Worm (Caenorhabditis elegans) whole organism, dauer: Measurements from ENCODE around the gene ZK688.4.

Experiments used
- unc-62 ChIP-seq: sonication (generic microtip); optimal IDR thresholded peaks from 2 replicates; lab custom pipeline; 2017; ENCODE audit warnings: missing biosample characterization, missing genetic modification reagents, missing genetic modification characterization

ZK688.4 gene

DNA sequence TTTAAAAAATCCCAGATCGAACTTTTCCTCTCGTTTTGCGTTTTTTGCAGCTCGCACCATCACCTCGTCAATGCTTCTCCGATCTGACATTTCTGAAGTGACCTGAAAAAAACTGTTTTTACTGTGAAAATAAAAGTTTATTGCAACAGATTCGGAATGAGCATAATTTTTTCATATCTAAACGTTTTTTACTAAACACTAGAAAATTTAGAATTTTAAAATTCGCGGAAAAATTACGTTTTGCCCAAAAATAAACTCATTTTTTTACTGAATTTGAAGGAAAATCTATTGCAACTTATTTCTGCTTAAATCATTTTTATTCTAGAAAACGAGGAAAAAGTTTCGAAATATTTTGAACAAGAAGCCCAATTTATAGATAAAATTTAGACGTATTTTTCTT is 11.9 kb upstream of the ZK688.4 start, which contains the start of gene ZK688.9:
TSS of gene ZK688.9 (minus strand) at position 101 of the 400 bp plus-strand sequence.
- TF ChIP-seq unc-62 (GFP tag; lab: Kevin White, UChicago) = no peak

DNA sequence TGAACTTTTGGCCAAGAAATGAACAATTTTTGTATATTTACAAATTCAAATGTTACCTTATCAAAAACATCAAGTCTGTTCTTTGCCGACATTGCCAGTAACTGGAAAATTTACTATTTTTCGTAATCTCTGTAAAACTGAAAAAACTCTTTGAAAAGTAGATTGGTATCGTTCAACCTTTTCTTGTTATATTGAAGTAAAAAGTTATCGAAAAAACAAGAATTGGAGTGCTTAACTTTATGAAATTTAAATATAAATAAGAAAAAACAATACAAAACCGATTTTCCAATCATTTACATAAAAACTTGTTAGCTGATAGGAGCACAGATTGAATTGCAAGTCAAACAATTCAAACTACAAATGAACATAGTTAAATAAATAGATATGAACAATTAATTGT is 10.0 kb upstream of the ZK688.4 start, which contains the start of gene ZK688.11:
TSS of gene ZK688.11 (minus strand) at position 101 of the 400 bp plus-strand sequence.
- TF ChIP-seq unc-62 (GFP tag; lab: Kevin White, UChicago) = no peak

DNA sequence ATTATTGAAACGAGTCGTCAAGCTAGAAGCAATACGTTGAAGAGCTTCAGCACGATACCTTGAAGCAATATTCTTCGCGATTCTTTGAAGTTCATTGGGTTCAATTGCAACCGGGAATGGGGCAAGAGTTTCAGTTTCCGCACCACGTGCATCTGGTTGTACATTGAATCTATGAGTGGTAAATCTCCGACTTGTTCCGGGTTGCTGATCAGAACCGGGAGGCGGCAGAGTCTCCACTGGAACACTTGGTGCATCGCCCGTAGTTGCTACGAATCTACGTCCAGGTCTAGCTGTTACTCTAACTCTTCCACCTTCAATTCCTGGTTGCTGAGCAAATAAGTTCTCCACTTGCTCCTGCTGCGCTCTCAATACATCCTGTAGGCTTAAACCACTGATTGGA is 5.8 kb upstream of the ZK688.4 start:
- no peak for TF ChIP-seq unc-62 (GFP tag; lab: Kevin White, UChicago)

DNA sequence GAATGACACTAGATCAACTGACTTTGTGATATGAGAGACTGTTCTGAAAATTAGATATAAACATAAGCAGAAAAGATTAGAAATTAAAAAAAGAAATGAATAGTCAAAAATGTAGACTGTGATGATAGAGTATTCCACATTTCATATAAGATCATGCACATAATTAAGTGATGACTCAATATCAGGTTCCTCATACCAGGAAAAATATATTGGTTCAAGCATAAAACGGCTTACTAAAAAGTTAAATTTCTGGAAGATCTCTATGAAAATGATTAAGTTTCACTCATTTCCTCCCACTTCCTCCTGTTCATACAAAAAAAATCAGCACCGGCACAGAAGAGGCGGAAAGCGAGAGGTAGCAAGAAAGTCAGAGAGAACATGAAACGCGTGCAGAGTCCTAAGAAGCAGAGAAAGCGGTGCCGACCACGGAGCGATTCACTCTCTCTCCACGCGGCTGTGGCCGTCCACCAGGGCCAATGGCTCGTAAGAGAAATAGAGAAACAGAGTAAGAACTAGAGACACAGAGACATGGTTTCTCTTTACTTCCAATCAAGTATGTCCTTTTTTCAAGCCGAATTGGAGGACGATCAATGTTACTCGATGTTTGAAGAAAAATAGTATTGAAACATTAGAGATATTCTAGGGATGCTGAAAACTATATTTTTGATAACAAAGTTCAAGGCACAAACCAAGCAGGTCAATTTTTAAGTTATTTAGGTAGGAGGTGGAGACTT is 3.1 kb upstream of the ZK688.4 start, which contains the start of the genes ZK688.5 and fahd-1:
TSS of gene ZK688.5 (minus strand) at position 51 of the 734 bp plus-strand sequence.
TSS of gene fahd-1 (plus strand) at position 684 of the 734 bp plus-strand sequence.
- no peak for TF ChIP-seq unc-62 (GFP tag; lab: Kevin White, UChicago)

DNA sequence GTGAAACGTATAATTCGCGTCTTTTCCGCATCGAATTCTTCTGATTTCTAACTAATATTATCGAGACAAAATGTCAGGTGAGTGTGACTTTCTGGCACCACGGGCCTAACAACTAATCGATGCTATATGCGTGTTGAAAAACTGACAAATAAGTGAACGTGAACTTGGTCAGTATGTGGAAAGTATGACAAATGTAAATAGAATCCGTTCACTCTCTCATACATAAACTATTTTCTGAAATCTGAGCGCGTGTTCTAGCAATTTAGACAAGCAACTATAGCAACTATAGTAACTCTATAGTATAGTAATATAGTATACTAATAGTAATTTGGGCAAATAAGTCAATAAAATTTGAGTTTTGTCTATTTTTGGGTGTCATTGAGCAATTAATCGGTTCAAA is 2.5 kb upstream of the ZK688.4 start:
- no peak for TF ChIP-seq unc-62 (GFP tag; lab: Kevin White, UChicago)

DNA sequence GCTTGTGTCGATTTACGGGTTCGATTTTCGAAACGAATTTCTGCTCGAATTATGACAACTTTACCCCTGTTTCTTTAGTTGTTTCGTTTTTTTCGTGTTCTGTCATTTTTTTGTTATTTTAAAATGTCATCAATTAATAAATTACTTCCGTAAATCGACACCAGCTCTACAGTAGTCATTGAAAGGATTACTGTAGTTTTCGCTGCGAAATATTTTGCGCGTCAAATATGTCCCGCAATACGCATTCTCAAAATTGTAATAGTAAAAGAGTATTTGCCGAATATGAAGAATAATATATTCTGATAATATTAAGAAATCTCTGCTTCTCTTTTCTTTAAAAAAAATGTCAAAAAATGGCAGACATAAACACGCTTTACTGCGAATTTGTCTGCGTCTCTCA is 1.6 kb upstream of the ZK688.4 start:
- no peak for TF ChIP-seq unc-62 (GFP tag; lab: Kevin White, UChicago)

DNA sequence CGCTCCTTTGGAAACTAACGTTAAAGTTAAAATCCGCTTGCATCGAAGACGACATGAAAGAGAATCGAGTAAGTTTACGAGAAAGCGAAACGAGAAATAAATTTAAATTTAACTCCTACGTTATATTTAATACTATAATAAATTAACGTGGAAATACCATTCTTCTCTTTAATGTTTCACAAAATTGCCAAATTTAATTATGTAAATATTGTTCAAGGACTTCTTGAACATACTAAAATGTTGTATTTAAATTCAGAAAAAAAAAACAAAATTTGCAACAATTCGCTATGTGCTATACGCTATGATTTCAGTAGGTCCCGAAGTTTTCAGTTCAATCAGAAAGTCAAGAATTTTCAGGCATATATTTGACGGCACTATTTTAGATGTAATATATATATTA is 2.1 kb downstream of the ZK688.4 start, which contains the start of gene ZK688.10:
TSS of gene ZK688.10 (minus strand) at position 101 of the 400 bp plus-strand sequence.
- TF ChIP-seq unc-62 (GFP tag; lab: Kevin White, UChicago) = no peak

DNA sequence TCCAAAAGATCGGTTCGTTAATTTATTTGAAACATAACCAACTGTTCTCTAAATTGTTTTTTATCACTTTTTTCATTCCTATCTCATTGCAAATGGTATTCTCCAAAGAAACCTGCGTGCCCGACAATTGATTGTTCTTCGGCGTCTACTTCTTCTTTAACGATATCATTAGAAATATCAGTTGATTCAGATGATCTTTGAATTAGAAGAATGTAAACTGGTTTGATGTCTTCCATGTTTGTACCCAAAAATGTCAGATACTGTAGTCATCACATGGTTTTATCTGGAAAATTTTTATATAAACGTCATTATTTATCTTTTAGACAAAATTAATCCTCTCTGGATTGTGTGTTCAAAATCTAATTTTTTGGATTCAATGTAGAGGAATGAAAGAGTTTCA is 2.9 kb downstream of the ZK688.4 start:
- TF ChIP-seq unc-62 (GFP tag; lab: Kevin White, UChicago) = no peak

DNA sequence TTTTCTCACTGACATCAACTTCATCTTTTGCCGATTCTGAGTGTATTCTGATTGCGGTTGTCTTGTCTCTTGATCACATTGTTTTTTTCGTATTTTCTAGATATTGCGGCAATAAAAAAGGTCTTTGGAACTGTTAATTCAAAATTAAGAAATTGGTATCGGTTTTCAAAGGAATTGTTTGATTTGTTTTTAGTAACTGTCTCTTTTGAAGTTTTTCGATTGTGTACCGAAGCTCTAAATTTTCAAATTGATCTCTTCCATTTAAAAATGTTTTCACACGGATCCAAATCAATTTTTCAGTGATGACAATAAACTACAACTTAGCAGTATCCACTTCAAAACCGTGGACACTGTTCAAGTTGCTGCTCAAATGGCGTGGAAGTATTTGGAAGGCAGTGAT is 5.9 kb downstream of the ZK688.4 start, which contains the start of gene best-24:
TSS of gene best-24 (plus strand) at position 301 of the 400 bp plus-strand sequence.
- TF ChIP-seq unc-62 (GFP tag; lab: Kevin White, UChicago) = no peak

DNA sequence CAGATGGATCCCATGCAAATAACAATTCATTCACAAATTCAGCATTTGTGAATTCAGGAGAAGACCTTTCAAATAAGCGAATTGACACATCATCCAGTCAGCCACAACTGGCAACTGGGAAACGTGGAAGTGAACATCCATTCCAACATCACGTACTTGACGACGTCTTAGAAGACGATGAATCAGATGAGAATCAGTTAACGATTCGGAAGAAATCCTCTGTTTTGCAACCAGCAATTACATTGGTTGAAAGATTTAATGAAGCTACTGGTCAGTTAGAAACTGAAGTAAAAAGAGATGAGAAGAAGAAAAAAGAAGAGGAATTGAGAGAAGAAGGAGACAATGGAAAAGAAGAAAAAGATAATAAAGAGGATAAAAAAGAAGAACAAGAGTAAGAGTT is 8.6 kb downstream of the ZK688.4 start:
- no peak for TF ChIP-seq unc-62 (GFP tag; lab: Kevin White, UChicago)

DNA sequence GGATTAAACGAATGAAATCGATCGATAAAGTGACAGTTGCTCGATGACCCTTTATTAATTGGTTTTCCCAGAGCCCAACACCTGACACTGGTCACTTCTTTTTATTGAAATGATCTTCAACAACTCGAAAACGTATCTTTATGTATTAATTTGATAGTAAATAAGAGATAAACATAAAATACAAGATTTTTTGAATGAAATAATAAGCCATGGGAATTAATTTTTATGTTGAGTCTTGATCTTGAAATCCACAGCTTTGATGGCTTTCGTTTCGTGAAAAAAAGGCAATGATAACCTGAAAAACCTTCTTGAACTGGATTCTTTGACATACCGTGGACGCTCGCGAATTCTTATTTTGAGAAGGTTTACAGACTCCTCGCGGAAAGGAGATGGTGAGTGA is 12.7 kb downstream of the ZK688.4 start, which contains the start of gene pcp-5:
TSS of gene pcp-5 (minus strand) at position 101 of the 400 bp plus-strand sequence.
- no peak for TF ChIP-seq unc-62 (GFP tag; lab: Kevin White, UChicago)

DNA sequence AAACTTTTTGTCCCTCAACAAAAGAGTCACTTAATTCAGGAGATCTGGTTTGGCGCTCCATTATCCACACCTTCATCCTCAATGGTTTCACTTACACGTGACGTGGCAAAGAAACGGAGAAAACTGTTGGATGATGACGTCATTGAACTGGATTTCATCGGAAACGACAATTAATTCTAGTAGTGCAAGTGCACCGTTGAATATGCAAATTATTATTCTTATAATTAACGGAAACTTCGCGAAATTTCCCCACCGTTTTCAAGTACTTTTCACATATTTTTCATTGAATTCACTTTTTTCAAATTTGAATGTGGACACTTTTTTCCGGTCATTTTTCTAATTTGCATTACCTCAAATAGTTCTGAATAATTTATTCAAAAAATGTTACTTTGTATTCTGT is 14.4 kb downstream of the ZK688.4 start, which contains the start of gene ZK688.1:
TSS of gene ZK688.1 (plus strand) at position 301 of the 400 bp plus-strand sequence.
- no peak for TF ChIP-seq unc-62 (GFP tag; lab: Kevin White, UChicago)

DNA sequence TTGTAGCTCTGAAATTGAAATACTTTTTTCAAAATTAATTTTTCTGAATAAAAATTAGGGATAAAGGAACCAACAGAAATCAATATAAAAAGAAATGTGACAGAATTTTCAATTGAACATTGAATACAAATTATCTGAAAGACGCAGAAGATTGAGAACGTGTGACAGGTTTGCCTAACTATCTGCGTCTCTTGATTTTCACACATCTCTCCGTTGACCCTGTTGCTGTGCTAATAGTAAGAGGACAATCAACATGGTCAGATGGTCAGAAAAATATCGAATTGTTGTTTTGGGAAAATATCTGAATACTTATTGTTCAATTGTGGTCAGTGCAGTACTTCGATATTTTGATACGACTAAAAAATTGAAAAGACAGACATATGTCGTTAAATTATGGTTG is 16.8 kb downstream of the ZK688.4 start, which contains the start of gene ZK688.7:
TSS of gene ZK688.7 (minus strand) at position 14 of the 400 bp plus-strand sequence.
- no peak for TF ChIP-seq unc-62 (GFP tag; lab: Kevin White, UChicago)

DNA sequence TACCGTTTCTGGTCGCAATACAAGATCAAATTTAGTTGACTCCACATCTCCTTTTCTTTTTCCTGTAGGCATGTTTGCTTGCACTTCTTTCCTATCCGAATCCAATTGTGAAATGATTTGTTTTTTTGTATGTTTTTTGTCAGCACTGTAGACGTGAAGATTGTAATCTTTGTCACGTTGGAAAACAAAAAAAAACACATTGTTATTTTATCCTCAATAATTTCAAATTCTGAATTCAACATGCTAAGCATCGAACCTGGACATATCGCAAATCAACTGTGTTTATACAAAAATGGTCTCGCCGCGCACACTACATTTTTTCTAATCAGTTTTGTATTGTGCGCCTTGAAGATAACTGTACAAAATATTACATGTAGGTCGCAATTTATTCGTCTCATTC is 18.7 kb downstream of the ZK688.4 start, which contains the start of gene ZK688.12:
TSS of gene ZK688.12 (minus strand) at position 101 of the 400 bp plus-strand sequence.
- no peak for TF ChIP-seq unc-62 (GFP tag; lab: Kevin White, UChicago)

DNA sequence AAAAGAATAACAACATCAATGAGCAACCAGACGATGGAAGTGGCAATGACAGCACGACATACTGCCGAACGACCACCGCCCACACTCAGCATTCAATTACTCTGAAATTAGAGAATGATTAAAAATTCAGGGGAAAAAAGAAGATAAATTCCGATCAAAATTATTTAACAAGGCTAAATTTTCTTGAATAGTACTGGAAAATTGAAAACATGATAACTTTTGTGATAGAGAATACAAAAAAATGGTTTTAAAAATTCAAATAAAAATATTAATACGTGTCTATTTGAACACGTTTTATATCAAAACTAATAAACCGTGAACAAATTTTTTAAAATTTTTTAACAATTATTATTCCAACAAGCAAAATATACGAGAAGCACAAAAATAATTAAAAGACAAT is 22.8 kb downstream of the ZK688.4 start, which contains the start of gene gly-3:
TSS of gene gly-3 (minus strand) at position 101 of the 400 bp plus-strand sequence.
- no peak for TF ChIP-seq unc-62 (GFP tag; lab: Kevin White, UChicago)

DNA sequence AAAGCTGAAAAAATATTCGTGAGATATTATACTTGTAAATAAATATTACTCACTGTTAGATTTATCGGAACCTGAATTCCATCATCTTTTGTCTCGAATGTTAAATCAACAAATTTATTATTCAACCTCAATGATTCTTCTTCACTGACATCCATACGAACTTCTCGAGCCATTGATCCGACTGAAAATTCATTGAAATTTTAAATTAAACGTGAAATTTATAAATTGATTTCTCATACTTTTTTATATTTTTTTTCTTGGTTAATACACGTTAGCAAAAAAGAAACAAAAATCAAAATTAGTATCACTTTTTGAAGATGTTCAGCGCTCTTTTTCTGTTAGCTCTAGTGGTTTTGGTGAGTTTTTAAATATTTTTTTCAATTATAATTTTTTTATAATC is 25.0 kb downstream of the ZK688.4 start, which contains the start of gene C29E4.14:
TSS of gene C29E4.14 (plus strand) at position 301 of the 400 bp plus-strand sequence.
- TF ChIP-seq unc-62 (GFP tag; lab: Kevin White, UChicago) = no peak
